Fruit fly (Drosophila melanogaster): ENCODE measurements around the gene Smyd5.
A peak's percentile ranks its signal among the peaks of the same experiment; 100 is the strongest.

Gene Smyd5

dm6 chr3R:21205680-21206326 lies 12.8 kb downstream of the Smyd5 start (continued):
- TF ChIP-seq bcd (GFP tag; optimal IDR thresholded peaks at IDR 0.05) (peak; percentile 34), CG8281 (tag; optimal IDR thresholded peaks at IDR 0.05) (peak; percentile 5), sisA (GFP tag; IDR thresholded peaks at IDR 0.05) (peak; percentile 57), CG17802 (tag; optimal IDR thresholded peaks at IDR 0.05) (peak; percentile 30), CG32772 (GFP tag; IDR thresholded peaks at IDR 0.05) (peak; percentile 53; the same call in 1 of the 2 replicates), CG6683 (GFP tag; optimal IDR thresholded peaks at IDR 0.05) (no peak), CG11695 (GFP tag; IDR thresholded peaks at IDR 0.05) (no peak), Fer3 (tag; optimal IDR thresholded peaks at IDR 0.05) (no peak), CG18476 (GFP tag; optimal IDR thresholded peaks at IDR 0.05) (peak; percentile 13), CG13424 (tag; optimal IDR thresholded peaks at IDR 0.05) (no peak), CG1529 (GFP tag; optimal IDR thresholded peaks at IDR 0.05) (peak; percentile 32), trem (tag; optimal IDR thresholded peaks at IDR 0.05) (no peak), CG18599 (GFP tag; optimal IDR thresholded peaks at IDR 0.05) (peak; percentile 11), CG7839 (tag; optimal IDR thresholded peaks at IDR 0.05) (peak; percentile 42), slp2 (GFP tag; optimal IDR thresholded peaks at IDR 0.05) (no peak), CG32532 (GFP tag; IDR thresholded peaks at IDR 0.05) (0 out of 2 replicates have a peak, but pooled peaks have one; percentile 4), caup (GFP tag; optimal IDR thresholded peaks at IDR 0.05; ENCODE audit: severe bottlenecking) (no peak), Xbp1 (GFP tag; optimal IDR thresholded peaks at IDR 0.05) (peak; percentile 36), Vsx1 (GFP tag; optimal IDR thresholded peaks at IDR 0.05) (peak; percentile 13), otp (GFP tag; IDR thresholded peaks at IDR 0.05) (0 out of 3 replicates have a peak, but pooled peaks have one; percentile 31), Eip74EF (GFP tag; optimal IDR thresholded peaks at IDR 0.05) (peak in 1 of 2 experiments; percentile 40), CG13123 (GFP tag; optimal IDR thresholded peaks at IDR 0.05) (no peak), CG11504 (tag; optimal IDR thresholded peaks at IDR 0.05) (peak; percentile 68), CG3281 (GFP tag; optimal IDR thresholded peaks at IDR 0.05) (no peak), pzg (GFP tag; optimal IDR thresholded peaks at IDR 0.05) (no peak), CG17829 (tag; optimal IDR thresholded peaks at IDR 0.05) (peak; percentile 35), lola (GFP tag; optimal IDR thresholded peaks at IDR 0.05) (peak in 1 of 3 experiments; percentile 29), tup (GFP tag; optimal IDR thresholded peaks at IDR 0.05) (peak; percentile 9), Usf (GFP tag; optimal IDR thresholded peaks at IDR 0.05) (no peak), CG1603 (tag; optimal IDR thresholded peaks at IDR 0.05) (peak; percentile 56), CG2889 (GFP tag; IDR thresholded peaks at IDR 0.05) (no peak), dati (GFP tag; IDR thresholded peaks at IDR 0.05) (no peak), ken (GFP tag; IDR thresholded peaks at IDR 0.05) (peak; percentile 75), Myb (GFP tag; optimal IDR thresholded peaks at IDR 0.05) (no peak), bsh (GFP tag; optimal IDR thresholded peaks at IDR 0.05) (peak; percentile 54 to 67), CG17359 (tag; optimal IDR thresholded peaks at IDR 0.05) (peak; percentile 63), E2f1 (GFP tag; IDR thresholded peaks at IDR 0.05) (peak; percentile 43; the same call in 1 of the 2 replicates), Dll (GFP tag; IDR thresholded peaks at IDR 0.05; ENCODE audit: partially characterized antibody) (no peak), Opbp (GFP tag; IDR thresholded peaks at IDR 0.05; ENCODE audit: partially characterized antibody) (no peak; the same call in 2 of the 3 replicates), crol (GFP tag; IDR thresholded peaks at IDR 0.05) (peak; percentile 79), oc (tag; optimal IDR thresholded peaks at IDR 0.05) (peak; percentile 55), Nf-YC (tag; optimal IDR thresholded peaks at IDR 0.05) (no peak), Sox102F (GFP tag; optimal IDR thresholded peaks at IDR 0.05) (peak; percentile 38), Gug (GFP tag; IDR thresholded peaks at IDR 0.05) (no peak), CG7357 (GFP tag; IDR thresholded peaks at IDR 0.05) (peak; percentile 21; the same call in 1 of the 3 replicates), CG4707 (GFP tag; optimal IDR thresholded peaks at IDR 0.05) (peak; percentile 19), CG34376 (GFP tag; optimal IDR thresholded peaks at IDR 0.05) (no peak), ase (GFP tag; IDR thresholded peaks at IDR 0.05) (no peak)
